Fruit fly (Drosophila melanogaster) whole organism, prepupa: ENCODE results near the gene CG5104.

Experiments used
- Blimp-1 ChIP-seq: fragments of 200-800 bp; sonication (Bioruptor generic); optimal IDR thresholded peaks from 3 replicates; lab custom pipeline; 2017; ENCODE audit warnings: missing biosample characterization, missing genetic modification characterization, mild to moderate bottlenecking, moderate library complexity, missing genetic modification reagents
- CG10669 ChIP-seq: fragments of 200-800 bp; sonication (Bioruptor generic); optimal IDR thresholded peaks from 3 replicates; lab custom pipeline; 2018; ENCODE audit warnings: missing biosample characterization, mild to moderate bottlenecking, missing genetic modification characterization, moderate library complexity
- CG11762 ChIP-seq: fragments of 200-800 bp; sonication (Bioruptor generic); optimal IDR thresholded peaks from 3 replicates; lab custom pipeline; 2016; ENCODE audit warnings: missing biosample characterization, missing genetic modification characterization; ENCODE audit not compliant: insufficient read depth
- CG11902 ChIP-seq: fragments of 200-800 bp; sonication (Bioruptor generic); optimal IDR thresholded peaks from 3 replicates; lab custom pipeline; 2016; ENCODE audit warnings: missing biosample characterization, missing genetic modification characterization
- CG1621 ChIP-seq: fragments of 200-800 bp; sonication (Bioruptor generic); optimal IDR thresholded peaks from 3 replicates; lab custom pipeline; 2018; ENCODE audit warnings: missing biosample characterization, mild to moderate bottlenecking, missing genetic modification characterization
- CG16779 ChIP-seq: fragments of 200-800 bp; sonication (Bioruptor generic); optimal IDR thresholded peaks from 3 replicates; lab custom pipeline; 2017; ENCODE audit warnings: missing biosample characterization, mild to moderate bottlenecking, missing genetic modification characterization
- CG3032 ChIP-seq: fragments of 200-800 bp; optimal IDR thresholded peaks from 2 replicates; lab custom pipeline; 2019; ENCODE audit warnings: missing biosample characterization, mild to moderate bottlenecking, missing genetic modification characterization, moderate library complexity
- CG32006 ChIP-seq: fragments of 200-800 bp; sonication (Bioruptor generic); optimal IDR thresholded peaks from 3 replicates; lab custom pipeline; 2017; ENCODE audit warnings: missing biosample characterization, mild to moderate bottlenecking, missing genetic modification characterization
- CG34406 ChIP-seq: fragments of 200-800 bp; sonication (Bioruptor generic); optimal IDR thresholded peaks from 3 replicates; lab custom pipeline; 2016; ENCODE audit warnings: missing biosample characterization, missing genetic modification characterization
- CG3919 ChIP-seq: fragments of 200-800 bp; sonication (Bioruptor generic); optimal IDR thresholded peaks from 3 replicates; lab custom pipeline; 2016; ENCODE audit warnings: missing biosample characterization, missing genetic modification characterization
- CG6163 ChIP-seq: fragments of 200-800 bp; sonication (Bioruptor generic); IDR thresholded peaks from 3 replicates; pipeline ENCODE4 v1.3.6; 2022; ENCODE audit warnings: missing biosample characterization, missing genetic modification characterization
- CG6276 ChIP-seq: fragments of 200-800 bp; sonication (Bioruptor generic); optimal IDR thresholded peaks from 2 replicates; lab custom pipeline; 2017; ENCODE audit warnings: missing biosample characterization, mild to moderate bottlenecking, missing genetic modification characterization
- CG6792 ChIP-seq: fragments of 200-800 bp; sonication (Bioruptor generic); optimal IDR thresholded peaks from 3 replicates; lab custom pipeline; 2016; ENCODE audit warnings: missing biosample characterization, missing genetic modification characterization
- CG6854 ChIP-seq: fragments of 200-800 bp; sonication (Bioruptor generic); optimal IDR thresholded peaks from 2 replicates; lab custom pipeline; 2017; ENCODE audit warnings: missing biosample characterization, mild to moderate bottlenecking, missing genetic modification characterization
- CG8319 ChIP-seq: fragments of 200-800 bp; sonication (Bioruptor generic); optimal IDR thresholded peaks from 3 replicates; lab custom pipeline; 2016; ENCODE audit warnings: missing biosample characterization, missing genetic modification characterization
- CG8632 ChIP-seq: fragments of 200-800 bp; sonication (Bioruptor generic); optimal IDR thresholded peaks from 3 replicates; lab custom pipeline; 2016; ENCODE audit warnings: missing biosample characterization, missing genetic modification characterization
- CG9139 ChIP-seq: fragments of 200-800 bp; sonication (Bioruptor generic); optimal IDR thresholded peaks from 3 replicates; lab custom pipeline; 2017; ENCODE audit warnings: missing biosample characterization, mild to moderate bottlenecking, missing genetic modification characterization
- Eip75B ChIP-seq: fragments of 200-800 bp; sonication (Bioruptor generic); optimal IDR thresholded peaks from 3 replicates; lab custom pipeline; 2016; ENCODE audit warnings: missing biosample characterization, missing genetic modification characterization
- Eip78C ChIP-seq: fragments of 200-800 bp; sonication (Bioruptor generic); peaks from one replicate; lab custom pipeline; 2016; ENCODE audit warnings: missing biosample characterization, missing genetic modification characterization
- Eip93F ChIP-seq: fragments of 200-800 bp; sonication (Bioruptor generic); optimal IDR thresholded peaks from 2 replicates; lab custom pipeline; 2016; ENCODE audit warnings: missing biosample characterization, mild to moderate bottlenecking, missing genetic modification characterization
- Ets21C ChIP-seq: fragments of 200-800 bp; sonication (Bioruptor generic); optimal IDR thresholded peaks from 3 replicates; lab custom pipeline; 2016; ENCODE audit warnings: missing biosample characterization, missing genetic modification characterization
- Gug ChIP-seq: fragments of 200-800 bp; sonication (Bioruptor generic); IDR thresholded peaks from 2 replicates; pipeline ENCODE4 v1.3.6; 2022; ENCODE audit warnings: missing biosample characterization, missing genetic modification characterization
- Hr39 ChIP-seq: fragments of 200-800 bp; sonication (Bioruptor generic); optimal IDR thresholded peaks from 2 replicates; lab custom pipeline; 2016; ENCODE audit warnings: missing biosample characterization, missing genetic modification characterization
- Hr4 ChIP-seq: fragments of 200-800 bp; sonication (Bioruptor generic); optimal IDR thresholded peaks from 3 replicates; lab custom pipeline; 2016; ENCODE audit warnings: missing biosample characterization, missing genetic modification characterization
- Lpt ChIP-seq: fragments of 200-800 bp; sonication (Bioruptor generic); optimal IDR thresholded peaks from 3 replicates; lab custom pipeline; 2016; ENCODE audit warnings: missing biosample characterization, missing genetic modification characterization
- OdsH ChIP-seq: fragments of 200-800 bp; sonication (Bioruptor generic); optimal IDR thresholded peaks from 3 replicates; lab custom pipeline; 2016; ENCODE audit warnings: missing biosample characterization, missing genetic modification characterization
- Smox ChIP-seq: fragments of 200-800 bp; sonication (Bioruptor generic); optimal IDR thresholded peaks from 3 replicates; lab custom pipeline; 2016; ENCODE audit warnings: missing biosample characterization, missing genetic modification characterization
- Sox15 ChIP-seq: fragments of 200-800 bp; sonication (Bioruptor generic); optimal IDR thresholded peaks from 3 replicates; lab custom pipeline; 2016; ENCODE audit warnings: missing biosample characterization, missing genetic modification characterization
- cyc ChIP-seq: fragments of 200-800 bp; sonication (Bioruptor generic); optimal IDR thresholded peaks from 3 replicates; lab custom pipeline; 2016; ENCODE audit warnings: missing biosample characterization, missing genetic modification characterization
- dac ChIP-seq: fragments of 200-800 bp; sonication (Bioruptor generic); optimal IDR thresholded peaks from 2 replicates; lab custom pipeline; 2017; ENCODE audit warnings: missing biosample characterization, mild to moderate bottlenecking, missing genetic modification characterization
- eg ChIP-seq: fragments of 200-800 bp; sonication (Bioruptor generic); IDR thresholded peaks from 3 replicates; pipeline ENCODE4 v1.3.6; 2022; ENCODE audit warnings: missing biosample characterization, missing genetic modification characterization
- esn ChIP-seq: fragments of 200-800 bp; sonication (Bioruptor generic); optimal IDR thresholded peaks from 2 replicates; lab custom pipeline; 2016; ENCODE audit warnings: missing biosample characterization, mild to moderate bottlenecking, missing genetic modification characterization, moderate library complexity
- fd59A ChIP-seq: fragments of 200-800 bp; sonication (Bioruptor generic); optimal IDR thresholded peaks from 2 replicates; lab custom pipeline; 2017; ENCODE audit warnings: missing biosample characterization, mild to moderate bottlenecking, missing genetic modification characterization, missing genetic modification reagents
- fkh ChIP-seq: fragments of 200-800 bp; sonication (Bioruptor generic); optimal IDR thresholded peaks from 3 replicates; lab custom pipeline; 2017; ENCODE audit warnings: missing biosample characterization, mild to moderate bottlenecking, missing genetic modification characterization, moderate library complexity
- lz ChIP-seq: fragments of 200-800 bp; sonication (Bioruptor generic); optimal IDR thresholded peaks from 3 replicates; lab custom pipeline; 2016; ENCODE audit warnings: missing biosample characterization, missing genetic modification characterization
- net ChIP-seq: fragments of 200-800 bp; sonication (Bioruptor generic); optimal IDR thresholded peaks from 3 replicates; lab custom pipeline; 2016; ENCODE audit warnings: missing biosample characterization, missing genetic modification characterization
- pdm3 ChIP-seq: fragments of 200-800 bp; sonication (Bioruptor generic); optimal IDR thresholded peaks from 3 replicates; lab custom pipeline; 2016; ENCODE audit warnings: missing biosample characterization, missing genetic modification characterization
- salr ChIP-seq, 2 experiments: fragments of 200-800 bp; sonication (Bioruptor generic); optimal IDR thresholded peaks; 3 replicates each; lab custom pipeline; 2016 to 2018; ENCODE audit warnings: missing biosample characterization in 2 of 2, missing genetic modification characterization in 2 of 2, mild to moderate bottlenecking in 1 of 2
- spab ChIP-seq: fragments of 200-800 bp; sonication (Bioruptor generic); optimal IDR thresholded peaks from 2 replicates; lab custom pipeline; 2017; ENCODE audit warnings: missing biosample characterization, mild to moderate bottlenecking, missing genetic modification characterization, missing genetic modification reagents
- ss ChIP-seq, 2 experiments: fragments of 200-800 bp; sonication (Bioruptor generic); optimal IDR thresholded peaks; 2 replicates in 1 of 2; 3 replicates in 1 of 2; lab custom pipeline; 2017 to 2018; ENCODE audit warnings: mild to moderate bottlenecking in 2 of 2, missing biosample characterization in 2 of 2, missing genetic modification characterization in 2 of 2, moderate library complexity in 1 of 2
- svp ChIP-seq: fragments of 200-800 bp; sonication (Bioruptor generic); peaks from one replicate; lab custom pipeline; 2016; ENCODE audit warnings: missing biosample characterization, missing genetic modification characterization

CG5104 gene

dm6 chr3L:20471499-20472313, 49.1 kb upstream of the CG5104 start (continued):
- peak; percentile 0 for TF ChIP-seq CG11762
- TF ChIP-seq Eip93F (GFP tag; lab: Kevin White, UChicago): no peak
- no peak for TF ChIP-seq CG11902 (GFP tag; lab: Kevin White, UChicago)
- no peak for TF ChIP-seq Sox15
- peak; percentile 8 for TF ChIP-seq net (GFP tag; lab: Kevin White, UChicago)
- TF ChIP-seq Eip78C (GFP tag; lab: Kevin White, UChicago): peak; percentile 75
- TF ChIP-seq Lpt (GFP tag; lab: Kevin White, UChicago): peak; percentile 23
- peak; percentile 35 for TF ChIP-seq CG3919 (GFP tag; lab: Kevin White, UChicago)
- TF ChIP-seq CG9139 (GFP tag; lab: Kevin White, UChicago): no peak
- TF ChIP-seq pdm3: peak; percentile 18
- peak; percentile 22 for TF ChIP-seq CG32006
- no peak for TF ChIP-seq Eip75B (GFP tag; lab: Kevin White, UChicago)
- peak; percentile 16 for TF ChIP-seq CG10669 (GFP tag; lab: Kevin White, UChicago)
- TF ChIP-seq CG6792 (GFP tag; lab: Kevin White, UChicago): no peak
- no peak for TF ChIP-seq CG8319 (GFP tag; lab: Kevin White, UChicago)
- TF ChIP-seq Hr4 (GFP tag; lab: Kevin White, UChicago): peak; percentile 34

dm6 chr3L:20472607-20473006, 48.2 kb upstream of the CG5104 start:
- TF ChIP-seq CG6854 (GFP tag; lab: Kevin White, UChicago) (no peak), CG8632 (GFP tag; lab: Kevin White, UChicago) (no peak), CG8319 (GFP tag; lab: Kevin White, UChicago) (no peak), cyc (no peak), Eip78C (GFP tag; lab: Kevin White, UChicago) (no peak), esn (GFP tag; lab: Kevin White, UChicago) (no peak), OdsH (GFP tag; lab: Kevin White, UChicago) (no peak), spab (no peak), eg (no peak), CG16779 (no peak), Eip75B (GFP tag; lab: Kevin White, UChicago) (no peak), fd59A (no peak)
- TF ChIP-seq, all 60 proteins: peak for 0

- TF ChIP-seq esn (GFP tag; lab: Kevin White, UChicago) (peak; percentile 62), salr (GFP tag; optimal IDR thresholded peaks at IDR 0.05; lab: Kevin White, UChicago) (peak; percentile 27 to 52), dac (GFP tag; lab: Kevin White, UChicago) (peak; percentile 16), Blimp-1 (GFP tag; lab: Kevin White, UChicago) (peak; percentile 46), cyc (peak; percentile 53), CG6854 (GFP tag; lab: Kevin White, UChicago) (no peak), Hr4 (GFP tag; lab: Kevin White, UChicago) (peak; percentile 62), spab (peak; percentile 28), Sox15 (peak; percentile 55), OdsH (GFP tag; lab: Kevin White, UChicago) (peak; percentile 71), CG34406 (peak; percentile 80), pdm3 (peak; percentile 62), CG32006 (peak; percentile 80), Eip75B (GFP tag; lab: Kevin White, UChicago) (peak; percentile 45), CG16779 (peak; percentile 42), Gug (GFP tag; lab: Robert Waterston, UW) (peak; percentile 71), CG8319 (GFP tag; lab: Kevin White, UChicago) (peak; percentile 28), CG1621 (tag; lab: Kevin White, UChicago) (peak; percentile 11), CG3032 (tag; lab: Kevin White, UChicago) (peak; percentile 84), CG9139 (GFP tag; lab: Kevin White, UChicago) (no peak), CG6276 (peak; percentile 56), CG3919 (GFP tag; lab: Kevin White, UChicago) (peak; percentile 74), Ets21C (GFP tag; lab: Kevin White, UChicago) (peak; percentile 34), Smox (GFP tag; lab: Kevin White, UChicago) (peak; percentile 50), CG6163 (peak; percentile 88), lz (GFP tag; lab: Kevin White, UChicago) (peak; percentile 45), CG6792 (GFP tag; lab: Kevin White, UChicago) (peak; percentile 60), ss (GFP tag; optimal IDR thresholded peaks at IDR 0.05; lab: Kevin White, UChicago) (peak; percentile 38 to 64), fkh (GFP tag; lab: Kevin White, UChicago) (peak; percentile 61), Hr39 (peak; percentile 51), CG11902 (GFP tag; lab: Kevin White, UChicago) (peak; percentile 58), svp (peak; percentile 85), eg (peak; percentile 90)
Observed at dm6 chr3L:20473021-20473799, 47.6 kb upstream of the CG5104 start, which contains the start of the genes CG32428 and CG5969. Gene CG32428, minus strand, starts transcription at chr3L:20473723. Gene CG5969, plus strand, starts transcription at chr3L:20473783.
